Worm (Caenorhabditis elegans): Measurements from ENCODE around the gene F53A9.7.

Gene F53A9.7

DNA sequence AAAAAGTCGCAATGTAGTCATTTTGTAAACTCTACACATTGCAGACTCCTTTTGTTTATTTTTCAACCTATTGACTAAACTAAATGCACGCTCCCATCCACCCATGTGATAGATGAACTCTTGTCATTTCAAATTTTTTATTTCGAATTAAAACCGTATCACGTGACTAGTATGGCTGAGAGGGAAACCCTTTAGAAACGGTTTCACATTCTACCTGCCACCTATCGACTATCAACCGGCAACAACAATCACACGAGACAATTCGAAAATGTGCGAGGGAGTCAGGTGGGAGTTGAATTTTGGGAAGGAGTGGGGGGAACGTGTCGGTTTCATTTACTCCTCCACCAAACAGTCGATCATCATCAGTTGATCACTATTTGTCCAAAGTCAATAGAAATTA is 42.2 kb downstream of the F53A9.7 start:
- TF ChIP-seq ZK546.5 (tag; optimal IDR thresholded peaks at IDR 0.05): no peak
- TF ChIP-seq egl-27 (tag; optimal IDR thresholded peaks at IDR 0.05): no peak
- peak; percentile 67 for TF ChIP-seq nhr-129 (tag; optimal IDR thresholded peaks at IDR 0.05)
- TF ChIP-seq R02D3.7 (tag; optimal IDR thresholded peaks at IDR 0.05): no peak
- TF ChIP-seq elt-3 (tag; optimal IDR thresholded peaks at IDR 0.05): no peak
- peak; percentile 6 for TF ChIP-seq F13H6.1 (tag; optimal IDR thresholded peaks at IDR 0.05)
- peak; percentile 27 for TF ChIP-seq fos-1 (tag; optimal IDR thresholded peaks at IDR 0.05)
- TF ChIP-seq unc-39 (tag; optimal IDR thresholded peaks at IDR 0.05): no peak
- TF ChIP-seq ceh-82 (tag; optimal IDR thresholded peaks at IDR 0.05): no peak
- peak; percentile 54 for TF ChIP-seq gmeb-1 (tag; optimal IDR thresholded peaks at IDR 0.05)
- no peak for TF ChIP-seq ama-1 (optimal IDR thresholded peaks at IDR 0.05)
- TF ChIP-seq lin-13 (GFP tag; optimal IDR thresholded peaks at IDR 0.05): no peak
- TF ChIP-seq skn-1 (tag; optimal IDR thresholded peaks at IDR 0.05): no peak
- no peak for TF ChIP-seq mbf-1 (tag; optimal IDR thresholded peaks at IDR 0.05)
- peak; percentile 78 for TF ChIP-seq crh-2 (tag; optimal IDR thresholded peaks at IDR 0.05)
- TF ChIP-seq ztf-1 (GFP tag; conservative IDR thresholded peaks at IDR 0.05): no peak
- TF ChIP-seq nhr-23 (tag; optimal IDR thresholded peaks at IDR 0.05): no peak
- TF ChIP-seq unc-55 (GFP tag; optimal IDR thresholded peaks at IDR 0.05): no peak
- TF ChIP-seq Y55F3AM.14 (GFP tag; optimal IDR thresholded peaks at IDR 0.05): no peak
- TF ChIP-seq peb-1 (tag; optimal IDR thresholded peaks at IDR 0.05): no peak
- no peak for TF ChIP-seq lin-39 (tag; optimal IDR thresholded peaks at IDR 0.05)
- no peak for TF ChIP-seq ztf-4 (tag; optimal IDR thresholded peaks at IDR 0.05)
- no peak for TF ChIP-seq nhr-6 (tag; optimal IDR thresholded peaks at IDR 0.05)
- TF ChIP-seq C34F6.9 (tag; optimal IDR thresholded peaks at IDR 0.05): peak; percentile 17
- TF ChIP-seq nhr-11 (tag; optimal IDR thresholded peaks at IDR 0.05): no peak
- TF ChIP-seq blmp-1 (tag; optimal IDR thresholded peaks at IDR 0.05; ENCODE audit: insufficient read depth): no peak
- TF ChIP-seq unc-62 (GFP tag; optimal IDR thresholded peaks at IDR 0.05): no peak
- TF ChIP-seq alr-1 (tag; optimal IDR thresholded peaks at IDR 0.05): no peak
- TF ChIP-seq lsy-2 (tag; optimal IDR thresholded peaks at IDR 0.05): no peak
- no peak for TF ChIP-seq snpc-4 (tag; optimal IDR thresholded peaks at IDR 0.05)
- TF ChIP-seq nhr-12 (tag; optimal IDR thresholded peaks at IDR 0.05): no peak
- TF ChIP-seq mdl-1 (tag; optimal IDR thresholded peaks at IDR 0.05): peak in 1 of 2 experiments; percentile 21
- TF ChIP-seq elt-1 (tag; optimal IDR thresholded peaks at IDR 0.05): no peak
- TF ChIP-seq ztf-11 (tag; optimal IDR thresholded peaks at IDR 0.05): no peak
- no peak for TF ChIP-seq mab-5 (tag; optimal IDR thresholded peaks at IDR 0.05)
- peak; percentile 93 for TF ChIP-seq sma-9 (GFP tag; optimal IDR thresholded peaks at IDR 0.05)
- no peak for TF ChIP-seq sma-9 (tag; optimal IDR thresholded peaks at IDR 0.05)
- peak; percentile 75 for TF ChIP-seq sma-3 (GFP tag; optimal IDR thresholded peaks at IDR 0.05)
- no peak for TF ChIP-seq zag-1 (tag; optimal IDR thresholded peaks at IDR 0.05)
- no peak for TF ChIP-seq ceh-16 (tag; optimal IDR thresholded peaks at IDR 0.05)

DNA sequence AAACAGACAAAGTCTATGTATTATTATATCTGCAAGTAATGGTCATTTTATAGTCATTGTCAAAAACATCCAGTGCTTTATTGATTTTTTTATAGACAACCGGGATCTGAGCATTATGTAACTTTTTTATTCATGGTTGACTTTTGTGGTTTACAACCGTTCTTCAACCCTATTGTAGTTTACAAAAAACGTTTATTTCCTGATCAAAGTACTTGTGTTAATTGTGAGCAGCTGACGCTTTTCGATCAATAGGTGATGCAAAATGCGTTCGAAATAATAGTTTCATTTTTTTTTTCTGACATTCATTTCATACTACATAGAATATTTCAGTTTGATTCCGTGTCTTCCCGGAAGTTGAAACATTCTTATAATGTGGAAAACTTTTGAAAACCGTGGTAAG is 44.0 kb downstream of the F53A9.7 start, which contains the start of the genes K09E2.2 and K09E2.3:
TSS of gene K09E2.2 (plus strand) at position 301 of the 400 bp plus-strand sequence.
TSS of gene K09E2.3 (plus strand) at position 325 of the 400 bp plus-strand sequence.
- no peak for TF ChIP-seq ZK546.5 (tag; optimal IDR thresholded peaks at IDR 0.05)
- TF ChIP-seq ceh-16 (tag; optimal IDR thresholded peaks at IDR 0.05): no peak
- TF ChIP-seq ama-1 (optimal IDR thresholded peaks at IDR 0.05): no peak
- TF ChIP-seq lsy-2 (tag; optimal IDR thresholded peaks at IDR 0.05): no peak
- TF ChIP-seq nhr-77 (tag; optimal IDR thresholded peaks at IDR 0.05): no peak
- no peak for TF ChIP-seq C34F6.9 (tag; optimal IDR thresholded peaks at IDR 0.05)
